Fruit fly (Drosophila melanogaster) whole organism, embryonic: Measurements from ENCODE around the gene CG4607.

Experiments
- BEAF-32 ChIP-seq: fragments of 200-800 bp; sonication (Bioruptor generic); optimal IDR thresholded peaks from 3 replicates; lab custom pipeline; 2017; ENCODE audit warnings: missing biosample characterization, missing genetic modification characterization, mild to moderate bottlenecking, moderate library complexity, missing genetic modification reagents
- Bgb ChIP-seq: fragments of 200-800 bp; sonication (Bioruptor generic); IDR thresholded peaks from 2 replicates; pipeline ENCODE4 v1.3.6; 2022; ENCODE audit warnings: missing biosample characterization, missing genetic modification characterization; ENCODE audit not compliant: partially characterized antibody
- Blimp-1 ChIP-seq: fragments of 200-800 bp; sonication (Bioruptor generic); optimal IDR thresholded peaks from 3 replicates; lab custom pipeline; 2018; ENCODE audit warnings: missing biosample characterization, missing genetic modification characterization, mild to moderate bottlenecking, moderate library complexity, missing genetic modification reagents
- CG10321 ChIP-seq: fragments of 200-800 bp; sonication (Bioruptor generic); IDR thresholded peaks from 2 replicates; pipeline ENCODE4 v1.3.6; 2022; ENCODE audit warnings: missing biosample characterization, missing genetic modification characterization
- CG12659 ChIP-seq: fragments of 200-800 bp; sonication (Bioruptor generic); optimal IDR thresholded peaks from 3 replicates; lab custom pipeline; 2017; ENCODE audit warnings: mild to moderate bottlenecking, missing biosample characterization, missing genetic modification reagents, missing genetic modification characterization
- CG12769 ChIP-seq: fragments of 200-800 bp; sonication (Bioruptor generic); optimal IDR thresholded peaks from 2 replicates; lab custom pipeline; 2019; ENCODE audit warnings: missing biosample characterization, mild to moderate bottlenecking, missing genetic modification characterization, moderate library complexity
- CG14860 ChIP-seq: fragments of 200-800 bp; sonication (Bioruptor generic); IDR thresholded peaks from 3 replicates; pipeline ENCODE4 v1.3.6; 2022; ENCODE audit warnings: missing biosample characterization, missing genetic modification characterization; ENCODE audit not compliant: partially characterized antibody
- CG17385 ChIP-seq: fragments of 200-800 bp; sonication (Bioruptor generic); optimal IDR thresholded peaks from 3 replicates; lab custom pipeline; 2018; ENCODE audit warnings: missing biosample characterization, mild to moderate bottlenecking, missing genetic modification characterization
- CG17829 ChIP-seq: fragments of 200-800 bp; optimal IDR thresholded peaks from 2 replicates; lab custom pipeline; 2019; ENCODE audit warnings: missing biosample characterization, mild to moderate bottlenecking, missing genetic modification characterization, moderate library complexity
- CG1832 ChIP-seq: fragments of 200-800 bp; sonication (Bioruptor generic); optimal IDR thresholded peaks from 2 replicates; lab custom pipeline; 2017; ENCODE audit warnings: missing biosample characterization, mild to moderate bottlenecking, missing genetic modification characterization, inconsistent platforms
- CG2120 ChIP-seq: fragments of 200-800 bp; sonication (Bioruptor generic); optimal IDR thresholded peaks from 3 replicates; lab custom pipeline; 2016; ENCODE audit warnings: missing biosample characterization, missing genetic modification characterization
- CG32767 ChIP-seq: fragments of 200-800 bp; sonication (Bioruptor generic); IDR thresholded peaks from 2 replicates; pipeline ENCODE4 v1.3.6; 2022; ENCODE audit warnings: missing biosample characterization, missing genetic modification characterization
- CG32772 ChIP-seq: fragments of 200-800 bp; sonication (Bioruptor generic); IDR thresholded peaks from 2 replicates; pipeline ENCODE4 v1.3.6; 2022; ENCODE audit warnings: missing biosample characterization, missing genetic modification characterization
- CG34376 ChIP-seq: fragments of 200-800 bp; sonication (Bioruptor generic); optimal IDR thresholded peaks from 2 replicates; lab custom pipeline; 2018; ENCODE audit warnings: missing biosample characterization, mild to moderate bottlenecking, missing genetic modification characterization
- CG3838 ChIP-seq: fragments of 200-800 bp; sonication (Bioruptor generic); optimal IDR thresholded peaks from 3 replicates; lab custom pipeline; 2016; ENCODE audit warnings: missing biosample characterization, missing genetic modification characterization
- CG42726 ChIP-seq: fragments of 200-800 bp; sonication (Bioruptor generic); IDR thresholded peaks from 2 replicates; pipeline ENCODE4 v1.3.6; 2022; ENCODE audit warnings: missing biosample characterization, missing genetic modification characterization; ENCODE audit not compliant: partially characterized antibody
- CG4360 ChIP-seq: fragments of 200-800 bp; sonication (Bioruptor generic); IDR thresholded peaks from 2 replicates; pipeline ENCODE4 v1.3.6; 2022; ENCODE audit warnings: missing biosample characterization, missing genetic modification characterization
- CG8478 ChIP-seq: fragments of >200 bp; optimal IDR thresholded peaks from 2 replicates; lab custom pipeline; 2018
- CG9437 ChIP-seq: fragments of 200-800 bp; sonication (Bioruptor generic); optimal IDR thresholded peaks from 2 replicates; lab custom pipeline; 2018; ENCODE audit warnings: missing biosample characterization, mild to moderate bottlenecking, missing genetic modification characterization
- CG9876 ChIP-seq: fragments of 200-800 bp; sonication (Bioruptor generic); optimal IDR thresholded peaks from 2 replicates; lab custom pipeline; 2016; ENCODE audit warnings: missing biosample characterization, missing genetic modification characterization
- Dref ChIP-seq: fragments of 200-800 bp; sonication (Bioruptor generic); IDR thresholded peaks from 2 replicates; pipeline ENCODE4 v1.3.6; 2022; ENCODE audit warnings: missing biosample characterization, missing genetic modification characterization
- H2.0 ChIP-seq: fragments of 200-800 bp; sonication (Bioruptor generic); IDR thresholded peaks from 2 replicates; pipeline ENCODE4 v1.3.6; 2022; ENCODE audit warnings: missing biosample characterization, missing genetic modification characterization
- HLH3B ChIP-seq: fragments of 200-800 bp; sonication (Bioruptor generic); IDR thresholded peaks from 2 replicates; pipeline ENCODE4 v1.3.6; 2022; ENCODE audit warnings: missing biosample characterization, missing genetic modification characterization
- Hey ChIP-seq: fragments of 200-800 bp; sonication (Bioruptor generic); optimal IDR thresholded peaks from 3 replicates; lab custom pipeline; 2018; ENCODE audit warnings: missing biosample characterization, mild to moderate bottlenecking, missing genetic modification characterization
- Med ChIP-seq: fragments of 200-800 bp; sonication (Bioruptor generic); peaks from one replicate; lab custom pipeline; 2016; ENCODE audit warnings: missing biosample characterization, missing genetic modification characterization, mild to moderate bottlenecking, inconsistent platforms, moderate library complexity
- Meics ChIP-seq: fragments of 200-800 bp; sonication (Bioruptor generic); optimal IDR thresholded peaks from 2 replicates; lab custom pipeline; 2017; ENCODE audit warnings: missing biosample characterization, mild to moderate bottlenecking, missing genetic modification characterization
- Nf-YB ChIP-seq: fragments of 200-800 bp; sonication (Bioruptor generic); optimal IDR thresholded peaks from 3 replicates; lab custom pipeline; 2019; ENCODE audit warnings: missing biosample characterization, mild to moderate bottlenecking, missing genetic modification characterization, moderate library complexity
- Nf-YC ChIP-seq: fragments of 200-800 bp; optimal IDR thresholded peaks from 3 replicates; lab custom pipeline; 2019; ENCODE audit warnings: missing biosample characterization, mild to moderate bottlenecking, missing genetic modification characterization, moderate library complexity
- Rfx ChIP-seq: fragments of 200-800 bp; sonication (Bioruptor generic); IDR thresholded peaks from 2 replicates; pipeline ENCODE4 v1.3.6; 2022; ENCODE audit warnings: missing biosample characterization, missing genetic modification characterization
- abd-A ChIP-seq: fragments of 200-800 bp; sonication (Bioruptor generic); optimal IDR thresholded peaks from 3 replicates; lab custom pipeline; 2019; ENCODE audit warnings: missing biosample characterization, mild to moderate bottlenecking, missing genetic modification characterization, moderate library complexity
- ase ChIP-seq: fragments of 200-800 bp; sonication (Bioruptor generic); IDR thresholded peaks from 3 replicates; pipeline ENCODE4 v1.3.6; 2022; ENCODE audit warnings: missing biosample characterization, missing genetic modification characterization
- cg ChIP-seq: fragments of 200-800 bp; sonication (Bioruptor generic); optimal IDR thresholded peaks from 3 replicates; lab custom pipeline; 2019; ENCODE audit warnings: missing biosample characterization, mild to moderate bottlenecking, missing genetic modification characterization, moderate library complexity
- chinmo ChIP-seq: fragments of 200-800 bp; sonication (Bioruptor generic); IDR thresholded peaks from 4 replicates; pipeline ENCODE4 v1.3.6; 2022; ENCODE audit warnings: missing biosample characterization, missing genetic modification characterization; ENCODE audit not compliant: partially characterized antibody
- corto ChIP-seq: fragments of 200-800 bp; sonication (Bioruptor generic); optimal IDR thresholded peaks from 2 replicates; lab custom pipeline; 2016; ENCODE audit warnings: missing biosample characterization, mild to moderate bottlenecking, missing genetic modification characterization, moderate library complexity
- ewg ChIP-seq: fragments of 200-800 bp; sonication (Bioruptor generic); optimal IDR thresholded peaks from 3 replicates; lab custom pipeline; 2017; ENCODE audit warnings: mild to moderate bottlenecking, missing biosample characterization, missing genetic modification reagents, missing genetic modification characterization
- inv ChIP-seq: fragments of 200-800 bp; sonication (Bioruptor generic); IDR thresholded peaks from 2 replicates; pipeline ENCODE4 v1.3.6; 2022; ENCODE audit warnings: missing biosample characterization, missing genetic modification characterization; ENCODE audit not compliant: partially characterized antibody
- lab ChIP-seq: fragments of 200-800 bp; sonication (Bioruptor generic); optimal IDR thresholded peaks from 3 replicates; lab custom pipeline; 2017; ENCODE audit warnings: missing biosample characterization, missing genetic modification characterization, mild to moderate bottlenecking, moderate library complexity, missing genetic modification reagents
- nerfin-2 ChIP-seq: fragments of 200-800 bp; sonication (Bioruptor generic); IDR thresholded peaks from 2 replicates; pipeline ENCODE4 v1.3.6; 2022; ENCODE audit warnings: missing biosample characterization, missing genetic modification characterization; ENCODE audit not compliant: partially characterized antibody
- nom ChIP-seq: fragments of 200-800 bp; sonication (Bioruptor generic); optimal IDR thresholded peaks from 2 replicates; lab custom pipeline; 2017; ENCODE audit warnings: missing biosample characterization, missing genetic modification characterization, mild to moderate bottlenecking, moderate library complexity, missing genetic modification reagents
- oc ChIP-seq: fragments of 200-800 bp; sonication (Bioruptor generic); optimal IDR thresholded peaks from 2 replicates; lab custom pipeline; 2018; ENCODE audit warnings: missing biosample characterization, mild to moderate bottlenecking, missing genetic modification characterization, moderate library complexity
- odd ChIP-seq: fragments of 200-800 bp; sonication (Bioruptor generic); optimal IDR thresholded peaks from 2 replicates; lab custom pipeline; 2017; ENCODE audit warnings: missing biosample characterization, mild to moderate bottlenecking, missing genetic modification characterization
- pb ChIP-seq: fragments of 200-800 bp; sonication (Bioruptor generic); optimal IDR thresholded peaks from 3 replicates; lab custom pipeline; 2016; ENCODE audit warnings: missing biosample characterization, missing genetic modification characterization
- scrt ChIP-seq: fragments of 200-800 bp; sonication (Bioruptor generic); optimal IDR thresholded peaks from 2 replicates; lab custom pipeline; 2018; ENCODE audit warnings: missing biosample characterization, mild to moderate bottlenecking, missing genetic modification characterization, moderate library complexity
- sens ChIP-seq: fragments of 200-800 bp; sonication (Bioruptor generic); peaks from one replicate; lab custom pipeline; 2016; ENCODE audit warnings: missing biosample characterization, missing genetic modification characterization
- seq ChIP-seq: fragments of 200-800 bp; sonication (Bioruptor generic); IDR thresholded peaks from 2 replicates; pipeline ENCODE4 v1.3.6; 2022; ENCODE audit warnings: missing biosample characterization, missing genetic modification characterization
- sim ChIP-seq: fragments of 200-800 bp; sonication (Bioruptor generic); IDR thresholded peaks from 2 replicates; pipeline ENCODE4 v1.3.6; 2022; ENCODE audit warnings: missing biosample characterization, missing genetic modification characterization
- tup ChIP-seq: fragments of 200-800 bp; sonication (Bioruptor generic); optimal IDR thresholded peaks from 2 replicates; lab custom pipeline; 2016; ENCODE audit warnings: missing biosample characterization, mild to moderate bottlenecking, missing genetic modification characterization, moderate library complexity
- twi ChIP-seq: fragments of 200-800 bp; optimal IDR thresholded peaks from 2 replicates; lab custom pipeline; 2019; ENCODE audit warnings: missing biosample characterization, mild to moderate bottlenecking, missing genetic modification characterization, moderate library complexity

Gene CG4607

DNA sequence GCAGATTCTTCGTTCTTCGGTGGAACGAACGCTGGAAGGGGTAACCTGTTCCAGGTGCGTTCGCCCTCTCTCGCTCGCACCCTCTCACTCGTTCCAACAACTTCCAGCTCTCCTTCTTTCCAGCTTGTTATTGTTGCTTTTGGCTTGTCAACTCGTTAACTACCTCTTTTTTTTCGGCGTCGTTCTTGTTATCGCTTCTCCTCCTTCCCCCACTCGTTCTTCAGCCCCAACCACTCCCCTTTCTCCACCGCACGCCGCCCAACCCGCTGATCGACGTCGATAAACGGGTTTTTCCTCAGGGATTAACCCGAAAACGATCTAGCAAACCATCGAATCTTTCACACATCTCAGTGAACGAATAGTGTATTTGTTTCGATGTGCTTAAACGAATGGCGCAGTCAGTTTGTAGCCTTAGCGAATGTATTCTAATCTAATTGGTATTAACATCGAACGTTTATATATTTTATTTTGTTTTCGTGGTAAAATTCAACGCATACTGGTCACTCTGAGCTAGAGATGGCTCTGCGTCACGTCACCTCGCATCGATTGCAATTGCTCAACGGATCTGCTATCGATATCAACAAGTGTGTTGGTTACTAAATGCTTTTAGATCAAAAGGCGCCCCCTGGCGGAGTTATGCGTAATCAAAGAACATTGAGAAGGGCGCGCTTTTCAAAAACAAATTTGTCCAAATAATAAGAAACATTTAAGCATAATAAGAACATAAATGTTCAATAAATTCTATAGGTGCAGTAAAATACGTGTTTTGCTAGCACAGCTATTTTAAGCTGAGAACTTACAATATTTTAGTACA lies 40.8 kb downstream of the CG4607 start, which contains the start of gene fz4 (continued):
- peak; percentile 1 for TF ChIP-seq CG17829 (tag; lab: Kevin White, UChicago)
- TF ChIP-seq nom (GFP tag; lab: Kevin White, UChicago): peak; percentile 61
- TF ChIP-seq Rfx (GFP tag; lab: Robert Waterston, UW): peak; percentile 22; the same call in 1 of the 2 replicates
- no peak for TF ChIP-seq tup (GFP tag; lab: Kevin White, UChicago)
- TF ChIP-seq sens (GFP tag; lab: Kevin White, UChicago): peak; percentile 27
- peak; percentile 90 for TF ChIP-seq Bgb
- TF ChIP-seq CG3838 (GFP tag; lab: Kevin White, UChicago): no peak
- peak; percentile 91 for TF ChIP-seq CG12769 (tag; lab: Kevin White, UChicago)
- TF ChIP-seq inv (GFP tag; lab: Robert Waterston, UW): peak; percentile 69
- TF ChIP-seq corto (GFP tag; lab: Kevin White, UChicago): peak; percentile 8
- TF ChIP-seq odd (GFP tag; lab: Kevin White, UChicago): peak; percentile 8
- peak; percentile 21 for TF ChIP-seq pb (GFP tag; lab: Kevin White, UChicago)
- no peak for TF ChIP-seq CG9876 (GFP tag; lab: Kevin White, UChicago)
- TF ChIP-seq scrt: peak; percentile 38
- no peak for TF ChIP-seq H2.0 (GFP tag; lab: Robert Waterston, UW)
- peak; percentile 78 for TF ChIP-seq BEAF-32 (GFP tag; lab: Kevin White, UChicago)
- peak; percentile 46 for TF ChIP-seq CG34376 (GFP tag; lab: Kevin White, UChicago)
- TF ChIP-seq CG12659 (GFP tag; lab: Kevin White, UChicago): peak; percentile 60
- TF ChIP-seq CG2120 (GFP tag; lab: Kevin White, UChicago): peak; percentile 5
- TF ChIP-seq chinmo (GFP tag; lab: Robert Waterston, UW): 0 out of 4 replicates have a peak, but pooled peaks have one; percentile 43
- TF ChIP-seq CG14860 (GFP tag; lab: Robert Waterston, UW): peak; percentile 67
- TF ChIP-seq CG42726 (GFP tag; lab: Robert Waterston, UW): peak; percentile 80
- peak; percentile 56 for TF ChIP-seq nerfin-2 (GFP tag; lab: Robert Waterston, UW)
- peak; percentile 22 for TF ChIP-seq lab
- TF ChIP-seq, all 482 proteins: peak for 118

DNA sequence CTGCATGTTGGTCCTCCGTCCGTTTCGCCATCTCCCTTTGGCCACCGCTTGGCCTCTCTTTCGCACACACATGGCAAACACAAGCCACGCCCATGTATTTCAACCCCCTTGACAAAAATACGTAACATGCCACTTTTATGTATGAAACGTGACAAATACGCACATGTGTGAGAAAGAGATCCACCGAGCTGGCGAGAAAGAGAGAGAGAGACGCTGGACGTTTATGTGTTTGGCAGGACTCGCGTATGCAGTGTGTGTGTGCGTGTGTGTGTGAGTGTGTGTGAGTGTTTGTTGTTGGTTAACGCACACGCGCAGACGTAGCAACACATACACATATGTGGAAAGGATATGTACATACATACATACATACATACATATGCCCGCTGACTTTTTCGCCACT lies 41.7 kb downstream of the CG4607 start:
- TF ChIP-seq Nf-YC (tag; lab: Kevin White, UChicago) (peak; percentile 94), abd-A (tag; lab: Kevin White, UChicago) (peak; percentile 48), Nf-YB (peak; percentile 90), CG4360 (GFP tag; lab: Robert Waterston, UW) (peak; percentile 68), Blimp-1 (GFP tag; lab: Kevin White, UChicago) (no peak), CG1832 (GFP tag; lab: Kevin White, UChicago) (peak; percentile 76), twi (tag; lab: Kevin White, UChicago) (peak; percentile 69), HLH3B (GFP tag; lab: Robert Waterston, UW) (0 out of 2 replicates have a peak, but pooled peaks have one; percentile 9), ase (GFP tag; lab: Robert Waterston, UW) (no peak), Hey (no peak), Meics (GFP tag; lab: Kevin White, UChicago) (no peak), CG32772 (GFP tag; lab: Robert Waterston, UW) (no peak), oc (no peak), CG32767 (no peak), CG17385 (GFP tag; lab: Kevin White, UChicago) (no peak), CG8478 (lab: Kevin White, UChicago) (peak; percentile 17), Dref (GFP tag; lab: Robert Waterston, UW) (no peak), ewg (GFP tag; lab: Kevin White, UChicago) (peak; percentile 78), seq (peak; percentile 82), sim (GFP tag; lab: Robert Waterston, UW) (no peak), CG9437 (peak; percentile 15), CG10321 (GFP tag; lab: Robert Waterston, UW) (peak; percentile 77), cg (peak; percentile 80), Med (GFP tag; lab: Kevin White, UChicago) (peak; percentile 59)
